Fruit fly (Drosophila melanogaster) whole organism, embryonic: ENCODE data around the gene Ran-like.

Source experiments
- Blimp-1 ChIP-seq: fragments of 200-800 bp; sonication (Bioruptor generic); optimal IDR thresholded peaks from 3 replicates; lab custom pipeline; 2018; ENCODE audit warnings: missing biosample characterization, missing genetic modification characterization, mild to moderate bottlenecking, moderate library complexity, missing genetic modification reagents
- CG10147 ChIP-seq: fragments of 200-800 bp; sonication (Bioruptor generic); optimal IDR thresholded peaks from 2 replicates; lab custom pipeline; 2019; ENCODE audit warnings: missing biosample characterization, mild to moderate bottlenecking, missing genetic modification characterization, moderate library complexity
- CG11695 ChIP-seq: fragments of 200-800 bp; sonication (Bioruptor generic); IDR thresholded peaks from 3 replicates; pipeline ENCODE4 v1.3.6; 2022; ENCODE audit warnings: missing biosample characterization, missing genetic modification characterization
- CG12071 ChIP-seq: fragments of 200-800 bp; sonication (Bioruptor generic); optimal IDR thresholded peaks from 3 replicates; lab custom pipeline; 2018; ENCODE audit warnings: missing biosample characterization, mild to moderate bottlenecking, missing genetic modification characterization
- CG1233 ChIP-seq: fragments of 200-800 bp; sonication (Bioruptor generic); optimal IDR thresholded peaks from 4 replicates; lab custom pipeline; 2018; ENCODE audit warnings: missing biosample characterization, mild to moderate bottlenecking, missing genetic modification characterization
- CG14965 ChIP-seq: fragments of 200-800 bp; sonication (Bioruptor generic); optimal IDR thresholded peaks from 2 replicates; lab custom pipeline; 2016; ENCODE audit warnings: missing biosample characterization, missing genetic modification characterization, borderline replicate concordance
- CG1529 ChIP-seq: fragments of 200-800 bp; sonication (Bioruptor generic); optimal IDR thresholded peaks from 3 replicates; lab custom pipeline; 2018; ENCODE audit warnings: missing biosample characterization, missing genetic modification characterization
- CG1603 ChIP-seq: fragments of 200-800 bp; sonication (Bioruptor generic); optimal IDR thresholded peaks from 2 replicates; lab custom pipeline; 2019; ENCODE audit warnings: missing biosample characterization, mild to moderate bottlenecking, missing genetic modification characterization, moderate library complexity
- CG17186 ChIP-seq: fragments of 200-800 bp; sonication (Bioruptor generic); optimal IDR thresholded peaks from 3 replicates; lab custom pipeline; 2017; ENCODE audit warnings: missing biosample characterization, missing genetic modification reagents, missing genetic modification characterization
- CG2129 ChIP-seq: fragments of 200-800 bp; sonication (Bioruptor generic); IDR thresholded peaks from 2 replicates; pipeline ENCODE4 v1.3.6; 2022; ENCODE audit warnings: missing biosample characterization, missing genetic modification characterization; ENCODE audit not compliant: partially characterized antibody
- CG3065 ChIP-seq: fragments of 200-800 bp; sonication (Bioruptor generic); optimal IDR thresholded peaks from 2 replicates; lab custom pipeline; 2016; ENCODE audit warnings: missing biosample characterization, missing genetic modification characterization
- CG32772 ChIP-seq: fragments of 200-800 bp; sonication (Bioruptor generic); IDR thresholded peaks from 2 replicates; pipeline ENCODE4 v1.3.6; 2022; ENCODE audit warnings: missing biosample characterization, missing genetic modification characterization
- CG4730 ChIP-seq: fragments of 200-800 bp; sonication (Bioruptor generic); IDR thresholded peaks from 2 replicates; pipeline ENCODE4 v1.3.6; 2022; ENCODE audit warnings: missing biosample characterization, missing genetic modification characterization
- CG4820 ChIP-seq: fragments of 200-800 bp; sonication (Bioruptor generic); optimal IDR thresholded peaks from 3 replicates; lab custom pipeline; 2016; ENCODE audit warnings: missing biosample characterization, missing genetic modification characterization
- CG6272 ChIP-seq: fragments of 200-800 bp; sonication (Bioruptor generic); IDR thresholded peaks from 2 replicates; pipeline ENCODE4 v1.3.6; 2022; ENCODE audit warnings: missing biosample characterization, missing genetic modification characterization
- CG7987 ChIP-seq: fragments of 200-800 bp; sonication (Bioruptor generic); optimal IDR thresholded peaks from 2 replicates; lab custom pipeline; 2018; ENCODE audit warnings: missing biosample characterization, mild to moderate bottlenecking, missing genetic modification characterization, moderate library complexity
- CG8359 ChIP-seq: fragments of 200-800 bp; sonication (Bioruptor generic); optimal IDR thresholded peaks from 2 replicates; lab custom pipeline; 2017; ENCODE audit warnings: missing biosample characterization, mild to moderate bottlenecking, missing genetic modification characterization, borderline replicate concordance
- Chrac-16 ChIP-seq: fragments of 200-800 bp; sonication (Bioruptor generic); optimal IDR thresholded peaks from 3 replicates; lab custom pipeline; 2016; ENCODE audit warnings: missing biosample characterization, missing genetic modification characterization
- CkIIα-i1 ChIP-seq: fragments of 200-800 bp; sonication (Bioruptor generic); IDR thresholded peaks from 2 replicates; pipeline ENCODE4 v1.3.6; 2022; ENCODE audit warnings: missing biosample characterization, missing genetic modification characterization
- Dip3 ChIP-seq: fragments of 200-800 bp; sonication (Bioruptor generic); optimal IDR thresholded peaks from 3 replicates; lab custom pipeline; 2016; ENCODE audit warnings: missing biosample characterization, missing genetic modification characterization
- Gsc ChIP-seq: fragments of 200-800 bp; sonication (Bioruptor generic); IDR thresholded peaks from 2 replicates; pipeline ENCODE4 v1.3.6; 2022; ENCODE audit warnings: missing biosample characterization, missing genetic modification characterization
- HLH54F ChIP-seq: fragments of 200-800 bp; sonication (Bioruptor generic); optimal IDR thresholded peaks from 3 replicates; lab custom pipeline; 2016; ENCODE audit warnings: missing biosample characterization, missing genetic modification characterization
- Lim3 ChIP-seq: fragments of 200-800 bp; sonication (Bioruptor generic); IDR thresholded peaks from 2 replicates; pipeline ENCODE4 v1.3.6; 2022; ENCODE audit warnings: missing biosample characterization, missing genetic modification characterization
- Optix ChIP-seq: fragments of 200-800 bp; sonication (Bioruptor generic); IDR thresholded peaks from 3 replicates; pipeline ENCODE4 v1.3.6; 2022; ENCODE audit warnings: missing biosample characterization, missing genetic modification characterization
- PHDP ChIP-seq: fragments of 200-800 bp; sonication (Bioruptor generic); optimal IDR thresholded peaks from 3 replicates; lab custom pipeline; 2018; ENCODE audit warnings: missing biosample characterization, mild to moderate bottlenecking, missing genetic modification characterization, moderate library complexity
- Ptx1 ChIP-seq: fragments of 200-800 bp; sonication (Bioruptor generic); IDR thresholded peaks from 2 replicates; pipeline ENCODE4 v1.3.6; 2022; ENCODE audit warnings: missing biosample characterization, missing genetic modification characterization
- Rx ChIP-seq: fragments of 200-800 bp; sonication (Bioruptor generic); IDR thresholded peaks from 2 replicates; pipeline ENCODE4 v1.3.6; 2022; ENCODE audit warnings: missing biosample characterization, missing genetic modification characterization
- Sin3A ChIP-seq: fragments of >200 bp; optimal IDR thresholded peaks from 2 replicates; lab custom pipeline; 2018
- Sox102F ChIP-seq: fragments of 200-800 bp; sonication (Bioruptor generic); optimal IDR thresholded peaks from 2 replicates; lab custom pipeline; 2018; ENCODE audit warnings: missing biosample characterization, mild to moderate bottlenecking, missing genetic modification characterization, moderate library complexity
- Spps ChIP-seq: fragments of 200-800 bp; sonication (Bioruptor generic); optimal IDR thresholded peaks from 2 replicates; lab custom pipeline; 2018; ENCODE audit warnings: missing biosample characterization, mild to moderate bottlenecking, missing genetic modification characterization
- TFAM ChIP-seq: fragments of 200-800 bp; sonication (Bioruptor generic); optimal IDR thresholded peaks from 2 replicates; lab custom pipeline; 2017; ENCODE audit warnings: missing biosample characterization, missing genetic modification characterization, inconsistent platforms
- Xbp1 ChIP-seq: fragments of 200-800 bp; sonication (Bioruptor generic); optimal IDR thresholded peaks from 3 replicates; lab custom pipeline; 2016; ENCODE audit warnings: missing biosample characterization, mild to moderate bottlenecking, missing genetic modification characterization
- cad ChIP-seq: fragments of >200 bp; optimal IDR thresholded peaks from 2 replicates; lab custom pipeline; 2017; ENCODE audit warnings: missing biosample characterization, missing genetic modification characterization
- cato ChIP-seq: fragments of 200-800 bp; sonication (Bioruptor generic); optimal IDR thresholded peaks from 2 replicates; lab custom pipeline; 2016; ENCODE audit warnings: missing biosample characterization, missing genetic modification characterization, borderline replicate concordance
- chinmo ChIP-seq: fragments of 200-800 bp; sonication (Bioruptor generic); IDR thresholded peaks from 4 replicates; pipeline ENCODE4 v1.3.6; 2022; ENCODE audit warnings: missing biosample characterization, missing genetic modification characterization; ENCODE audit not compliant: partially characterized antibody
- chn ChIP-seq: fragments of 200-800 bp; sonication (Bioruptor generic); optimal IDR thresholded peaks from 2 replicates; lab custom pipeline; 2016; ENCODE audit warnings: missing biosample characterization, missing genetic modification characterization
- corto ChIP-seq: fragments of 200-800 bp; sonication (Bioruptor generic); optimal IDR thresholded peaks from 2 replicates; lab custom pipeline; 2016; ENCODE audit warnings: missing biosample characterization, mild to moderate bottlenecking, missing genetic modification characterization, moderate library complexity
- dati ChIP-seq: fragments of 200-800 bp; sonication (Bioruptor generic); IDR thresholded peaks from 2 replicates; pipeline ENCODE4 v1.3.6; 2022; ENCODE audit warnings: missing biosample characterization, missing genetic modification characterization
- dmrt11E ChIP-seq: fragments of 200-800 bp; sonication (Bioruptor generic); optimal IDR thresholded peaks from 3 replicates; lab custom pipeline; 2018; ENCODE audit warnings: missing biosample characterization, mild to moderate bottlenecking, missing genetic modification characterization, moderate library complexity
- fru ChIP-seq: fragments of >200 bp; optimal IDR thresholded peaks from 2 replicates; lab custom pipeline; 2017
- fu2 ChIP-seq: fragments of 200-800 bp; sonication (Bioruptor generic); optimal IDR thresholded peaks from 2 replicates; lab custom pipeline; 2016; ENCODE audit warnings: missing biosample characterization, missing genetic modification characterization
- oc ChIP-seq: fragments of 200-800 bp; sonication (Bioruptor generic); optimal IDR thresholded peaks from 2 replicates; lab custom pipeline; 2018; ENCODE audit warnings: missing biosample characterization, mild to moderate bottlenecking, missing genetic modification characterization, moderate library complexity
- p53 ChIP-seq: fragments of 200-800 bp; sonication (Bioruptor generic); optimal IDR thresholded peaks from 2 replicates; lab custom pipeline; 2016; ENCODE audit warnings: missing biosample characterization, missing genetic modification characterization
- pb ChIP-seq: fragments of 200-800 bp; sonication (Bioruptor generic); optimal IDR thresholded peaks from 3 replicates; lab custom pipeline; 2016; ENCODE audit warnings: missing biosample characterization, missing genetic modification characterization
- prd ChIP-seq, 3 experiments: fragments of >200 bp in 2 of 3; fragments of 200-800 bp in 1 of 3; sonication (Bioruptor generic) in 1 of 3; optimal IDR thresholded peaks in 2 of 3; IDR thresholded peaks in 1 of 3; 2 replicates in 2 of 3; 3 replicates in 1 of 3; pipeline versions ENCODE4 v1.3.6 to Lab custom; 2017 to 2022; ENCODE audit warnings: missing biosample characterization in 1 of 3, missing genetic modification characterization in 1 of 3
- sr ChIP-seq: fragments of 200-800 bp; sonication (Bioruptor generic); IDR thresholded peaks from 3 replicates; pipeline ENCODE4 v1.3.6; 2022; ENCODE audit warnings: missing biosample characterization, missing genetic modification characterization
- tgo ChIP-seq: fragments of 200-800 bp; sonication (Bioruptor generic); IDR thresholded peaks from 3 replicates; pipeline ENCODE4 v1.3.6; 2022; ENCODE audit warnings: missing biosample characterization, missing genetic modification characterization
- tup ChIP-seq: fragments of 200-800 bp; sonication (Bioruptor generic); optimal IDR thresholded peaks from 2 replicates; lab custom pipeline; 2016; ENCODE audit warnings: missing biosample characterization, mild to moderate bottlenecking, missing genetic modification characterization, moderate library complexity
- unc-4 ChIP-seq: fragments of 200-800 bp; sonication (Bioruptor generic); IDR thresholded peaks from 2 replicates; pipeline ENCODE4 v1.3.6; 2022; ENCODE audit warnings: missing biosample characterization, missing genetic modification characterization; ENCODE audit not compliant: partially characterized antibody
- wdn ChIP-seq: fragments of 200-800 bp; sonication (Bioruptor generic); IDR thresholded peaks from 2 replicates; pipeline ENCODE4 v1.3.6; 2022; ENCODE audit warnings: missing biosample characterization, missing genetic modification characterization

Ran-like gene

DNA sequence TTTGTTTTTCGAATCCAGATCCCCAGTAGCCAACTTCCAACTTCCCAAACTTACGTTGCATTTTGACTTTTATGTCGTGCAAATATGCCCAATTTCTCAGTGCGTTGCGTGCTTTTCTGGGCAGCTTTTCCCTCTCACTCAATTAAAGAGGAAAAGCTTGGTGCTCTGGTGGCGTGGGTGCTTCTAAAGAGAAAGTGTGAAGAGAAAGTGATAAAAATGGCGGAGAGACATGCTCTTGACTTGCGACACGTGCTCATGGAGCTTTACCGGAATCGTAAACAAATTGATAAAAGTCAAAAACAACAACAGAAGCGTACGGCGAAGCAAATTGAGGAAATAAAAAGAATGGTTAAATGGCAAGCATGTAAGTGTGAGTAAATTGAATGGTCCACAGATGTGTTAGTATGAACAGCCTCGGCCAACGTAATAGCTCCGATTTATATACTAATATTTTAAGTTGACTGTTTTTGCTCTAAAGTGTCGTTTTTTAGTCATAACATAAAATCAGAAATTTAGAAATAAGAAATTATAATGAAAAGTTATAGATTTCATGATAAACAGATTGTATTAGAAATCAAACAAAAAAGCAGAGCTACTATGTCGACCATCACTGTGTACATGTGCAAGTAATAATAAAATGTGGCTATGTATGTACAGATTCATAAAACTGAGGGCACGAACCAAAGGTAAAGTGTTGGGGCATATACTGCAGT is 8.8 kb upstream of the Ran-like start (continued):
- TF ChIP-seq tgo (GFP tag; lab: Robert Waterston, UW) = no peak
- TF ChIP-seq HLH54F (GFP tag; lab: Kevin White, UChicago) = no peak
- TF ChIP-seq CG6272 (GFP tag; lab: Robert Waterston, UW) = no peak
- no peak for TF ChIP-seq CG1233
- TF ChIP-seq Gsc (GFP tag; lab: Robert Waterston, UW) = no peak
- no peak for TF ChIP-seq Xbp1 (GFP tag; lab: Kevin White, UChicago)
- TF ChIP-seq Sox102F (GFP tag; lab: Kevin White, UChicago) = peak; percentile 42
- peak; percentile 15 for TF ChIP-seq CG10147 (GFP tag; lab: Kevin White, UChicago)
- TF ChIP-seq Sin3A (lab: Kevin White, UChicago) = no peak
- TF ChIP-seq fru (lab: Kevin White, UChicago) = no peak
- TF ChIP-seq CG12071 (GFP tag; lab: Kevin White, UChicago) = no peak
- TF ChIP-seq CG17186 (GFP tag; lab: Kevin White, UChicago) = no peak
- no peak for TF ChIP-seq pb (GFP tag; lab: Kevin White, UChicago)
- no peak for TF ChIP-seq CG1529
- no peak for TF ChIP-seq CG2129 (GFP tag; lab: Robert Waterston, UW)
- no peak for TF ChIP-seq cad
- TF ChIP-seq cato (GFP tag; lab: Kevin White, UChicago) = no peak
- TF ChIP-seq wdn (GFP tag; lab: Robert Waterston, UW) = no peak
- TF ChIP-seq dati (GFP tag; lab: Robert Waterston, UW) = no peak
- TF ChIP-seq CG11695 (GFP tag; lab: Robert Waterston, UW) = no peak
- TF ChIP-seq Dip3 (GFP tag; lab: Kevin White, UChicago) = no peak
- no peak for TF ChIP-seq corto (GFP tag; lab: Kevin White, UChicago)
- no peak for TF ChIP-seq CG4730
- TF ChIP-seq CG1603 (tag; lab: Kevin White, UChicago) = peak; percentile 16
- no peak for TF ChIP-seq Spps
- TF ChIP-seq CG4820 (GFP tag; lab: Kevin White, UChicago) = peak; percentile 50
- no peak for TF ChIP-seq tup (GFP tag; lab: Kevin White, UChicago)
- no peak for TF ChIP-seq Rx
- TF ChIP-seq CG7987 = no peak
- peak; percentile 37 for TF ChIP-seq Blimp-1
- TF ChIP-seq p53 (GFP tag; lab: Kevin White, UChicago) = no peak
- no peak for TF ChIP-seq Chrac-16 (GFP tag; lab: Kevin White, UChicago)
- TF ChIP-seq prd (optimal IDR thresholded peaks at IDR 0.05; lab: Kevin White, UChicago) = no peak
- TF ChIP-seq prd (GFP tag; IDR thresholded peaks at IDR 0.05; lab: Robert Waterston, UW) = 0 out of 3 replicates have a peak, but pooled peaks have one; percentile 26
- peak; percentile 53; the same call in 2 of the 3 replicates for TF ChIP-seq sr (GFP tag; lab: Robert Waterston, UW)
- TF ChIP-seq Ptx1 (GFP tag; lab: Robert Waterston, UW) = peak; percentile 52; the same call in 1 of the 2 replicates
- no peak for TF ChIP-seq unc-4 (GFP tag; lab: Robert Waterston, UW)
- no peak for TF ChIP-seq CG14965 (GFP tag; lab: Kevin White, UChicago)
- 0 out of 4 replicates have a peak, but pooled peaks have one; percentile 12 for TF ChIP-seq chinmo
- TF ChIP-seq chn (GFP tag; lab: Kevin White, UChicago) = no peak
- TF ChIP-seq dmrt11E = no peak
- no peak for TF ChIP-seq CG32772 (GFP tag; lab: Robert Waterston, UW)
- TF ChIP-seq oc (tag; lab: Kevin White, UChicago) = no peak
- TF ChIP-seq CG3065 = no peak
- TF ChIP-seq CkIIα-i1 (GFP tag; lab: Robert Waterston, UW) = no peak
- no peak for TF ChIP-seq fu2 (GFP tag; lab: Kevin White, UChicago)
- no peak for TF ChIP-seq PHDP (tag; lab: Kevin White, UChicago)
- TF ChIP-seq Optix (GFP tag; lab: Robert Waterston, UW) = no peak
- no peak for TF ChIP-seq Lim3
- peak; percentile 13 for TF ChIP-seq CG8359
- TF ChIP-seq TFAM = no peak
